Worm (Caenorhabditis elegans): ENCODE measurements around the gene F32A5.8.

ce11 chrII:7239705-7240104 is 16.2 kb upstream of the F32A5.8 start:
- TF ChIP-seq ceh-9 (tag; optimal IDR thresholded peaks at IDR 0.05) = no peak
- no peak for TF ChIP-seq tbx-2 (tag; optimal IDR thresholded peaks at IDR 0.05)
- no peak for TF ChIP-seq mdl-1 (tag; optimal IDR thresholded peaks at IDR 0.05)
- TF ChIP-seq nhr-237 (tag; optimal IDR thresholded peaks at IDR 0.05) = no peak
- TF ChIP-seq nhr-76 (tag; optimal IDR thresholded peaks at IDR 0.05) = no peak
- TF ChIP-seq aly-2 (tag; optimal IDR thresholded peaks at IDR 0.05) = no peak
- TF ChIP-seq ceh-82 (tag; optimal IDR thresholded peaks at IDR 0.05) = no peak
- no peak for TF ChIP-seq unc-62 (GFP tag; optimal IDR thresholded peaks at IDR 0.05)
- TF ChIP-seq ama-1 (optimal IDR thresholded peaks at IDR 0.05) = no peak
